Worm (Caenorhabditis elegans) whole organism, L3 larva: ENCODE results near the gene srt-18.

Experiments used
- ama-1 ChIP-seq: fragments of 150-350 bp; optimal IDR thresholded peaks from 2 replicates; lab custom pipeline; 2018
- ceh-28 ChIP-seq: fragments of 150-350 bp; optimal IDR thresholded peaks from 2 replicates; lab custom pipeline; 2014; ENCODE audit warnings: missing biosample characterization, missing genetic modification reagents, missing genetic modification characterization
- ceh-9 ChIP-seq: sonication (generic microtip); optimal IDR thresholded peaks from 2 replicates; lab custom pipeline; 2018; ENCODE audit warnings: missing biosample characterization, missing genetic modification characterization
- lin-39 ChIP-seq: fragments of 150-350 bp; optimal IDR thresholded peaks from 2 replicates; lab custom pipeline; 2018; ENCODE audit warnings: missing biosample characterization, missing genetic modification reagents, missing genetic modification characterization
- mml-1 ChIP-seq: fragments of 150-350 bp; sonication (generic microtip); optimal IDR thresholded peaks from 3 replicates; lab custom pipeline; 2014; ENCODE audit warnings: missing biosample characterization, missing genetic modification characterization
- nhr-23 ChIP-seq: fragments of 150-350 bp; optimal IDR thresholded peaks from 2 replicates; lab custom pipeline; 2014; ENCODE audit warnings: missing biosample characterization, missing genetic modification reagents, missing genetic modification characterization
- nhr-237 ChIP-seq: fragments of 150-350 bp; optimal IDR thresholded peaks from 2 replicates; lab custom pipeline; 2014; ENCODE audit warnings: missing biosample characterization, missing genetic modification characterization
- nhr-76 ChIP-seq: fragments of 150-350 bp; sonication (generic microtip); optimal IDR thresholded peaks from 5 replicates; lab custom pipeline; 2014; ENCODE audit warnings: missing biosample characterization, missing genetic modification characterization
- nhr-77 ChIP-seq: fragments of 150-350 bp; optimal IDR thresholded peaks from 2 replicates; lab custom pipeline; 2014; ENCODE audit warnings: missing biosample characterization, missing genetic modification characterization
- pha-4 ChIP-seq: fragments of 150-350 bp; optimal IDR thresholded peaks from 2 replicates; lab custom pipeline; 2014; ENCODE audit warnings: missing biosample characterization, missing genetic modification reagents, missing genetic modification characterization
- snpc-4 ChIP-seq: fragments of 150-350 bp; optimal IDR thresholded peaks from 2 replicates; lab custom pipeline; 2014; ENCODE audit warnings: missing biosample characterization, missing genetic modification characterization
- unc-39 ChIP-seq: sonication (generic microtip); optimal IDR thresholded peaks from 4 replicates; lab custom pipeline; 2017; ENCODE audit warnings: missing biosample characterization, missing genetic modification characterization
- zag-1 ChIP-seq: fragments of 150-350 bp; optimal IDR thresholded peaks from 2 replicates; lab custom pipeline; 2014; ENCODE audit warnings: missing biosample characterization, missing genetic modification characterization
- ztf-4 ChIP-seq: fragments of 150-350 bp; optimal IDR thresholded peaks from 2 replicates; lab custom pipeline; 2014; ENCODE audit warnings: missing biosample characterization, missing genetic modification characterization

DNA sequence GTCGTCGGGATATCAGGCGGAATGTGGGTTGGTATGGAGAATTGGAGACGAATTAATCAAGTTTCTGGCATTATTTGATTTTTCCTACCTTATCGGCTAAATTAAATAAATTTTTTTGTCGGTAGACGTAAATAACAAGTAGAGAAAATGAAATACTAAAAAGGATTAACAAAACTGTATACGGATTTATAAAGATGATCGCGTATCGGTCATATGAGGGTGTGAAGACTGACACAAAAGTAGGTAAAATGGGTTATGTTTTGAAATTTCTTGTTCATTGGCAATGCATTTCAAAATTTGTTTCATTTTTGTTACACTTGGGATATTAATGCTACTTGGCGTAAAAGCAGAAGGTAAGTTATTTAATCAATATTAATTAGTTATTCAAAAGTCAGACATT is 44.0 kb upstream of the srt-18 start, which contains the start of the genes C25E10.16 and C25E10.13:
- TF ChIP-seq ceh-28 (tag; lab: Kevin White, UChicago) (no peak), nhr-237 (no peak), nhr-23 (no peak), lin-39 (no peak), zag-1 (tag; lab: Kevin White, UChicago) (no peak), unc-39 (tag; lab: Kevin White, UChicago) (no peak), mml-1 (tag; lab: Kevin White, UChicago) (no peak), snpc-4 (tag; lab: Kevin White, UChicago) (no peak), pha-4 (tag; lab: Kevin White, UChicago) (no peak), nhr-77 (no peak), nhr-76 (no peak), ztf-4 (tag; lab: Kevin White, UChicago) (no peak), ceh-9 (tag; lab: Kevin White, UChicago) (no peak), ama-1 (lab: Kevin White, UChicago) (no peak)
